Worm (Caenorhabditis elegans) whole organism, L3 larva: ENCODE results near the gene F25B4.4.
"Not testable (repeated sequence)": the region's sequence is repeated elsewhere in the genome, so short reads cannot be mapped to it uniquely, and the experiment has no call there.

Experiments used
- ZK546.5 ChIP-seq: sonication (generic microtip); optimal IDR thresholded peaks from 2 replicates; lab custom pipeline; 2017; ENCODE audit warnings: missing biosample characterization, missing genetic modification characterization
- ama-1 ChIP-seq: fragments of 150-350 bp; optimal IDR thresholded peaks from 2 replicates; lab custom pipeline; 2018
- ceh-28 ChIP-seq: fragments of 150-350 bp; optimal IDR thresholded peaks from 2 replicates; lab custom pipeline; 2014; ENCODE audit warnings: missing biosample characterization, missing genetic modification reagents, missing genetic modification characterization
- ceh-82 ChIP-seq: fragments of 150-350 bp; optimal IDR thresholded peaks from 2 replicates; lab custom pipeline; 2014; ENCODE audit warnings: missing biosample characterization, missing genetic modification characterization
- ceh-9 ChIP-seq: sonication (generic microtip); optimal IDR thresholded peaks from 2 replicates; lab custom pipeline; 2018; ENCODE audit warnings: missing biosample characterization, missing genetic modification characterization
- egl-27 ChIP-seq: sonication (generic microtip); optimal IDR thresholded peaks from 4 replicates; lab custom pipeline; 2017; ENCODE audit warnings: missing biosample characterization, missing genetic modification reagents, missing genetic modification characterization
- egl-5 ChIP-seq: fragments of 150-350 bp; optimal IDR thresholded peaks from 2 replicates; lab custom pipeline; 2017; ENCODE audit warnings: missing biosample characterization, missing genetic modification reagents, missing genetic modification characterization, inconsistent platforms
- elt-2 ChIP-seq: sonication (generic microtip); optimal IDR thresholded peaks from 2 replicates; lab custom pipeline; 2016; ENCODE audit warnings: missing genetic modification reagents, mild to moderate bottlenecking, missing genetic modification characterization, missing compliant biosample characterization
- eor-1 ChIP-seq, 2 experiments: fragments of 150-350 bp; optimal IDR thresholded peaks; 2 replicates each; lab custom pipeline; 2014 to 2018; ENCODE audit warnings: missing biosample characterization in 2 of 2, missing genetic modification characterization in 2 of 2
- fkh-10 ChIP-seq: sonication (generic microtip); optimal IDR thresholded peaks from 2 replicates; lab custom pipeline; 2017; ENCODE audit warnings: missing biosample characterization, missing genetic modification reagents, missing genetic modification characterization
- fkh-2 ChIP-seq: fragments of 150-350 bp; optimal IDR thresholded peaks from 2 replicates; lab custom pipeline; 2014; ENCODE audit warnings: missing biosample characterization, missing genetic modification reagents, missing genetic modification characterization
- fos-1 ChIP-seq: fragments of 150-350 bp; optimal IDR thresholded peaks from 2 replicates; lab custom pipeline; 2014; ENCODE audit warnings: missing biosample characterization, missing genetic modification characterization
- hmg-11 ChIP-seq: sonication (generic microtip); optimal IDR thresholded peaks from 2 replicates; lab custom pipeline; 2016; ENCODE audit warnings: missing genetic modification characterization, missing compliant biosample characterization
- jun-1 ChIP-seq: fragments of 150-350 bp; optimal IDR thresholded peaks from 2 replicates; lab custom pipeline; 2014; ENCODE audit warnings: missing biosample characterization, missing genetic modification reagents, missing genetic modification characterization
- lin-15B ChIP-seq: fragments of 150-350 bp; optimal IDR thresholded peaks from 2 replicates; lab custom pipeline; 2014; ENCODE audit warnings: missing biosample characterization, missing genetic modification characterization
- mdl-1 ChIP-seq: fragments of 150-350 bp; optimal IDR thresholded peaks from 2 replicates; lab custom pipeline; 2014; ENCODE audit warnings: missing biosample characterization, missing genetic modification characterization
- mml-1 ChIP-seq: fragments of 150-350 bp; sonication (generic microtip); optimal IDR thresholded peaks from 3 replicates; lab custom pipeline; 2014; ENCODE audit warnings: missing biosample characterization, missing genetic modification characterization
- nfya-1 ChIP-seq: sonication (generic microtip); optimal IDR thresholded peaks from 2 replicates; lab custom pipeline; 2017; ENCODE audit warnings: missing genetic modification characterization, mild to moderate bottlenecking, missing compliant biosample characterization, antibody characterized with exemption, moderate library complexity; ENCODE audit not compliant: insufficient read depth
- nhr-11 ChIP-seq: fragments of 150-350 bp; optimal IDR thresholded peaks from 2 replicates; lab custom pipeline; 2014; ENCODE audit warnings: missing biosample characterization, missing genetic modification characterization
- nhr-12 ChIP-seq: fragments of 150-350 bp; optimal IDR thresholded peaks from 2 replicates; lab custom pipeline; 2014; ENCODE audit warnings: missing biosample characterization, missing genetic modification characterization
- nhr-23 ChIP-seq: fragments of 150-350 bp; optimal IDR thresholded peaks from 2 replicates; lab custom pipeline; 2014; ENCODE audit warnings: missing biosample characterization, missing genetic modification reagents, missing genetic modification characterization
- nhr-237 ChIP-seq: fragments of 150-350 bp; optimal IDR thresholded peaks from 2 replicates; lab custom pipeline; 2014; ENCODE audit warnings: missing biosample characterization, missing genetic modification characterization
- nhr-25 ChIP-seq: sonication (generic microtip); optimal IDR thresholded peaks from 2 replicates; lab custom pipeline; 2017; ENCODE audit warnings: missing biosample characterization, missing genetic modification characterization
- nhr-28 ChIP-seq: fragments of 150-350 bp; optimal IDR thresholded peaks from 2 replicates; lab custom pipeline; 2014; ENCODE audit warnings: missing biosample characterization, missing genetic modification characterization
- nhr-67 ChIP-seq: fragments of 150-350 bp; optimal IDR thresholded peaks from 2 replicates; lab custom pipeline; 2014; ENCODE audit warnings: missing biosample characterization, missing genetic modification characterization
- nhr-76 ChIP-seq: fragments of 150-350 bp; sonication (generic microtip); optimal IDR thresholded peaks from 5 replicates; lab custom pipeline; 2014; ENCODE audit warnings: missing biosample characterization, missing genetic modification characterization
- pha-4 ChIP-seq: fragments of 150-350 bp; optimal IDR thresholded peaks from 2 replicates; lab custom pipeline; 2014; ENCODE audit warnings: missing biosample characterization, missing genetic modification reagents, missing genetic modification characterization
- pqm-1 ChIP-seq: fragments of 150-350 bp; optimal IDR thresholded peaks from 2 replicates; lab custom pipeline; 2017; ENCODE audit warnings: missing biosample characterization, missing genetic modification characterization, inconsistent platforms
- sea-2 ChIP-seq: fragments of 150-350 bp; sonication (generic microtip); optimal IDR thresholded peaks from 4 replicates; lab custom pipeline; 2014; ENCODE audit warnings: missing biosample characterization, missing genetic modification reagents, missing genetic modification characterization
- tbx-2 ChIP-seq: sonication (generic microtip); optimal IDR thresholded peaks from 2 replicates; lab custom pipeline; 2016; ENCODE audit warnings: mild to moderate bottlenecking, missing genetic modification characterization, missing compliant biosample characterization
- unc-62 ChIP-seq: fragments of 150-350 bp; sonication (generic microtip); optimal IDR thresholded peaks from 4 replicates; lab custom pipeline; 2014; ENCODE audit warnings: missing biosample characterization, missing genetic modification reagents, missing genetic modification characterization
- ztf-11 ChIP-seq: fragments of 150-350 bp; optimal IDR thresholded peaks from 2 replicates; lab custom pipeline; 2014; ENCODE audit warnings: missing biosample characterization, missing genetic modification characterization
- ztf-4 ChIP-seq: fragments of 150-350 bp; optimal IDR thresholded peaks from 2 replicates; lab custom pipeline; 2014; ENCODE audit warnings: missing biosample characterization, missing genetic modification characterization

F25B4.4 gene

DNA sequence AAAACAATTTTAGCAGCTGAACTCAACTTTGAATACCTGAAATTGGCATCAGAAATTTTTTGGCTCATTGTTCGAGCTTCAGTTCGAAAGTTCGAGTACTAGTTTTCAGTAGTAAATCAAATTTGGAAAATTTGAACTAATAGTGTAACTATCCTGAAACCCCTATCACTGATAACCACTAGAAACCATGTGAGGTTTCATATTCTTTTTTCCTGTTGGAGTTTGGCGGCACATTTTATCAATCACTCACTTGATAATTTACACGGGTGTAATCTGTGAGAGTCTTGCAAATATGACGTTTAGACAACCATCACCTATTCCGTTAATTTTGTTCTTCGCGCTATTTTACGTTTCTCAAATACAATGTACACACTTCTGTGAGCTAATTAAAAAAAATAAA, 37.3 kb upstream of the F25B4.4 start, which contains the start of gene C14C11.4:
TSS of gene C14C11.4 (plus strand) at position 252 of the 400 bp plus-strand sequence.
- TF ChIP-seq nhr-12 (tag; lab: Kevin White, UChicago) (no peak), ztf-11 (tag; lab: Kevin White, UChicago) (no peak), pqm-1 (tag; lab: Kevin White, UChicago) (peak; percentile 41), tbx-2 (tag; lab: Kevin White, UChicago) (no peak), elt-2 (tag; lab: Kevin White, UChicago) (peak; percentile 72)

DNA sequence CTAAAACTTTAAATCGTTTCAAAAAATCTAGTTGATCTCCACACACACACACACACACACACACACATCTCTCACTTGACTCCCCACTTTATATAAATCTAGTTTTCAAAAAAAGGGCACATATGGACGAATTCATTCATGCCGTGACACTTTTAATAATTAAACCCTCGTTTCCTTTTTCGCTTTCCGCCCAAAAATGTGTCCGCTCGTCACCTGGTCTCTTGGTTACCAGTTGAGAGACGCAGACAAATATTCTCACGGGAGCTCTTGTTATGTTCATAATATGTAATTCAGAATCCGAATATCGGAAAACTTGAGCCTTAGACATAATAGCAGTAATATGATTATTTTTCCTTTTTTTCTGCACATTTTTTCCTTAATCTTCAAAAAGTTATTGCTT, 32.8 kb upstream of the F25B4.4 start:
- TF ChIP-seq nhr-28 (tag; lab: Kevin White, UChicago), result no peak

DNA sequence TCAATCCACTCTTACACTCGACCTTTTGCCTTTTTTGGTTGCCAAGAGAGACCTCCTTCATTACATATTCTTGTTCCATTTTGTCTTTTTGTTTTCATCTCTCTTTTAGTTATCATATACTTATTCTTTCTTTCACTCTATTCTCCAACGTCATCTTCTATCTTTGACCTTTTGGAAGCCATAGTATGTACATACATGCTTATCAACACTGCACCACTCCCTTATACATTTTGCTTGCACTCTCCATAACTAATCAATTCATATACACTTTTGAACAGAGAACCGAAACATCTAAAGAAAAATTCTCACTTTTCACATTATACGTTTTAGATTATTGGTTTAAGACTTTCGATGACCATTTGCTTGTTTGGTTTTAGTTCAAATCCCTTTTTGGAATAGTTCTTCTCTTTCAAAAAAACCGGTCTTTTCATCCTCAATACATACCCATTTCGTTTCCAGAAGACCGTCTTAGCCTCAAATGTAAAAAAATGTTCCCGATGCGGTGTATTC, 30.6 kb upstream of the F25B4.4 start, which contains the start of gene hex-2:
TSS of gene hex-2 (plus strand) at position 460 of the 510 bp plus-strand sequence.
- TF ChIP-seq nhr-76 (tag; lab: Kevin White, UChicago), result no peak
- TF ChIP-seq nfya-1 (tag; lab: Kevin White, UChicago), result no peak
- no peak for TF ChIP-seq ama-1 (lab: Kevin White, UChicago)
- TF ChIP-seq sea-2, result no peak
- no peak for TF ChIP-seq hmg-11
- TF ChIP-seq fkh-2 (tag; lab: Kevin White, UChicago), result no peak
- no peak for TF ChIP-seq nhr-11 (tag; lab: Kevin White, UChicago)
- TF ChIP-seq eor-1 (tag; optimal IDR thresholded peaks at IDR 0.05; lab: Kevin White, UChicago), result no peak
- TF ChIP-seq ZK546.5 (tag; lab: Kevin White, UChicago), result no peak
- peak; percentile 56 for TF ChIP-seq pqm-1 (tag; lab: Kevin White, UChicago)
- no peak for TF ChIP-seq nhr-23 (tag; lab: Kevin White, UChicago)
- no peak for TF ChIP-seq egl-5
- no peak for TF ChIP-seq ztf-4 (tag; lab: Kevin White, UChicago)
- TF ChIP-seq pha-4 (tag; lab: Kevin White, UChicago), result peak; percentile 13
- no peak for TF ChIP-seq mdl-1 (tag; lab: Kevin White, UChicago)
- no peak for TF ChIP-seq jun-1 (tag; lab: Kevin White, UChicago)
- no peak for TF ChIP-seq mml-1 (tag; lab: Kevin White, UChicago)
- TF ChIP-seq fkh-10 (GFP tag; lab: Kevin White, UChicago), result no peak
- TF ChIP-seq nhr-67 (tag; lab: Kevin White, UChicago), result no peak
- TF ChIP-seq tbx-2 (tag; lab: Kevin White, UChicago), result no peak
- peak; percentile 45 for TF ChIP-seq elt-2 (tag; lab: Kevin White, UChicago)
- no peak for TF ChIP-seq nhr-25
- no peak for TF ChIP-seq unc-62 (GFP tag; lab: Kevin White, UChicago)
- no peak for TF ChIP-seq lin-15B

DNA sequence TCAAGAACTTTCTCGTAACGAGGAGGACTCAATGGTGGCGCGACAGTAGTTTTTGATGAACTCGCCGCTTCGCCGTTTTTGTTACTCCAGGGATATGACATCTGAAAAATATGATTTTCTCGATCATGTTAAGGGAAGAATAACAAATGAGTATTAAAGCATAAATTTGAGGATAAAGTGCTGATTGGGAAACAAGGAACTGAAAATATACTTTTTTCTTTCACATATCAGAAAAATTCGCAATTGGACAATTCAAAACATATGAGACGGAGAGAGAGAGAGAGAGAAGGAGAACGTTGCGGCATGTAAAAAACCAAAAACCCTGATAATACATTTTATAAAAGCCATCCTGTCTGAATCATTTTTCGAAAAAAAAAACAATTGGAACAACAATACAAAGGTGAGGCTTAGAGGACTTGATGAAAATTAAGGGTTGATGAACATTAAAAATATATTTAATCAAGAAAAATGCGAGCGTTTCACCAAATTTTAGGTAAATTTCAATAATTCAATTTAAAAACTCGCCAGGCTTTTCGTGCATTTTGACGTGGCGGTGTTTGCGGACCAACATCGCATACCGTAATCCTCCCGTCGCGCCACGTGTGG, 24.0 kb upstream of the F25B4.4 start, which contains the start of the genes mut-14 and C14C11.2:
TSS of gene mut-14 (minus strand) at position 101 of the 606 bp plus-strand sequence.
TSS of gene C14C11.2 (plus strand) at position 556 of the 606 bp plus-strand sequence.
- TF ChIP-seq jun-1 (tag; lab: Kevin White, UChicago), result no peak
- TF ChIP-seq nhr-67 (tag; lab: Kevin White, UChicago), result no peak
- TF ChIP-seq pqm-1 (tag; lab: Kevin White, UChicago), result no peak
- TF ChIP-seq ceh-28 (tag; lab: Kevin White, UChicago), result no peak
- TF ChIP-seq egl-27 (tag; lab: Kevin White, UChicago), result no peak
- TF ChIP-seq lin-15B, result no peak
- no peak for TF ChIP-seq ceh-9 (tag; lab: Kevin White, UChicago)
- no peak for TF ChIP-seq nhr-11 (tag; lab: Kevin White, UChicago)

DNA sequence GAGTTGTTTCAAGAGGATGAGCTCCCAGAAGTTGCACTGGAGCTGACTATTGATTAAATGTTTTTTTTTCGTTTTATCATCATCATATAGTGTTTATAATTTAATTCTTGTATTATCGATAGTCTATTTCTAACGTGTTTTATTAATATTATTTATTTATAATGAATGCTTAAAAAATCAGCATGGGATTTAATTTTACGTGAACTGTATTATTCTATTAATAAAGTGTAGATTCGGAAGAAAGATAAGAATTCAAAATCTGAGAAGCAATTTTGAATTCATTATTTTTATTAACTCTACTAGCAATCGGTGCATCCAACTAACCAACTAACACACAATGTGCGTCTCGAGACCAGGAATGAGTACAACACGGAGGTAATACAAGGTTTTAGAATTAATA, 21.4 kb upstream of the F25B4.4 start, which contains the start of gene C14C11.1:
TSS of gene C14C11.1 (plus strand) at position 301 of the 400 bp plus-strand sequence.
- not testable (repeated sequence) for TF ChIP-seq nhr-237 (tag; lab: Kevin White, UChicago); fos-1 (tag; lab: Kevin White, UChicago); ceh-82
